Worm (Caenorhabditis elegans) whole organism, L4 larva: ENCODE data around the gene atg-13.
A peak's percentile ranks its signal among the peaks of the same experiment; 100 is the strongest.

ENCODE experiments used
- D1046.2 ChIP-seq: fragments of 200-800 bp; sonication (Bioruptor generic); IDR thresholded peaks from 2 replicates; pipeline ENCODE4 v1.3.6; 2022; ENCODE audit warnings: missing genetic modification characterization, missing compliant biosample characterization
- F26F4.8 ChIP-seq: fragments of 200-800 bp; sonication (Bioruptor generic); conservative IDR thresholded peaks from 2 replicates; pipeline ENCODE4 v1.3.6; 2022; ENCODE audit warnings: missing genetic modification characterization, missing compliant biosample characterization
- F37D6.2 ChIP-seq: sonication (generic microtip); optimal IDR thresholded peaks from 2 replicates; lab custom pipeline; 2016; ENCODE audit warnings: mild to moderate bottlenecking, missing genetic modification characterization, missing compliant biosample characterization
- F49E8.2 ChIP-seq: sonication (generic microtip); optimal IDR thresholded peaks from 2 replicates; lab custom pipeline; 2016; ENCODE audit warnings: missing compliant biosample characterization, mild to moderate bottlenecking, missing genetic modification characterization, borderline replicate concordance
- T20F7.1 ChIP-seq: fragments of 200-800 bp; sonication (Bioruptor generic); optimal IDR thresholded peaks from 2 replicates; lab custom pipeline; 2018; ENCODE audit warnings: mild to moderate bottlenecking, missing genetic modification characterization, missing compliant biosample characterization
- T26A8.4 ChIP-seq: fragments of 200-800 bp; sonication (Bioruptor generic); IDR thresholded peaks from 2 replicates; pipeline ENCODE4 v1.3.6; 2022; ENCODE audit warnings: missing genetic modification characterization, missing compliant biosample characterization
- Y105C5A.15 ChIP-seq: fragments of 200-800 bp; sonication (Bioruptor generic); IDR thresholded peaks from 2 replicates; pipeline ENCODE4 v1.3.6; 2022; ENCODE audit warnings: missing genetic modification characterization, missing compliant biosample characterization
- Y48G9A.11 ChIP-seq: fragments of 200-800 bp; sonication (Bioruptor generic); IDR thresholded peaks from 2 replicates; pipeline ENCODE4 v1.3.6; 2022; ENCODE audit warnings: missing genetic modification reagents, missing genetic modification characterization, missing compliant biosample characterization
- aha-1 ChIP-seq: fragments of 150-350 bp; peaks from one replicate; lab custom pipeline; 2014; ENCODE audit warnings: missing biosample characterization, missing genetic modification characterization
- aly-2 ChIP-seq: sonication (generic microtip); optimal IDR thresholded peaks from 2 replicates; lab custom pipeline; 2018; ENCODE audit warnings: missing biosample characterization, missing genetic modification characterization
- ama-1 ChIP-seq: fragments of 150-350 bp; optimal IDR thresholded peaks from 2 replicates; lab custom pipeline; 2014; ENCODE audit warnings: inconsistent platforms, mixed read lengths
- arid-1 ChIP-seq: fragments of 200-800 bp; sonication (Bioruptor generic); conservative IDR thresholded peaks from 2 replicates; pipeline ENCODE4 v1.3.6; 2022; ENCODE audit warnings: missing genetic modification reagents, missing genetic modification characterization, missing compliant biosample characterization
- ceh-28 ChIP-seq: fragments of 150-350 bp; optimal IDR thresholded peaks from 2 replicates; lab custom pipeline; 2014; ENCODE audit warnings: missing biosample characterization, missing genetic modification reagents, missing genetic modification characterization
- ceh-32 ChIP-seq: sonication (generic microtip); optimal IDR thresholded peaks from 2 replicates; lab custom pipeline; 2016; ENCODE audit warnings: mild to moderate bottlenecking, missing genetic modification characterization, missing compliant biosample characterization; ENCODE audit not compliant: poor library complexity
- ceh-82 ChIP-seq: sonication (generic microtip); optimal IDR thresholded peaks from 2 replicates; lab custom pipeline; 2017; ENCODE audit warnings: missing biosample characterization, missing genetic modification characterization
- daf-16 ChIP-seq, 3 experiments: sonication (generic microtip); optimal IDR thresholded peaks; 2 replicates each; lab custom pipeline; 2016 to 2017; ENCODE audit warnings: missing genetic modification characterization in 3 of 3, missing genetic modification reagents in 3 of 3, mild to moderate bottlenecking in 2 of 3, missing compliant biosample characterization in 2 of 3, missing biosample characterization in 1 of 3, moderate library complexity in 1 of 3
- dmd-6 ChIP-seq: fragments of 200-800 bp; sonication (Bioruptor generic); IDR thresholded peaks from 2 replicates; pipeline ENCODE4 v1.3.6; 2022; ENCODE audit warnings: missing genetic modification reagents, missing genetic modification characterization, missing compliant biosample characterization
- dpl-1 ChIP-seq: fragments of 150-350 bp; optimal IDR thresholded peaks from 2 replicates; lab custom pipeline; 2014; ENCODE audit warnings: missing biosample characterization, missing genetic modification reagents, missing genetic modification characterization
- fkh-10 ChIP-seq: fragments of 150-350 bp; optimal IDR thresholded peaks from 2 replicates; lab custom pipeline; 2014; ENCODE audit warnings: missing biosample characterization, missing genetic modification reagents, missing genetic modification characterization
- fos-1 ChIP-seq: fragments of 150-350 bp; optimal IDR thresholded peaks from 2 replicates; lab custom pipeline; 2014; ENCODE audit warnings: missing biosample characterization, missing genetic modification characterization
- hif-1 ChIP-seq, 2 experiments: sonication (generic microtip); optimal IDR thresholded peaks; 2 replicates each; lab custom pipeline; 2016 to 2017; ENCODE audit warnings: missing compliant biosample characterization in 2 of 2, missing genetic modification characterization in 2 of 2, missing genetic modification reagents in 2 of 2, missing genotype in 2 of 2, mild to moderate bottlenecking in 1 of 2
- hlh-11 ChIP-seq: fragments of 200-800 bp; sonication (Bioruptor generic); optimal IDR thresholded peaks from 2 replicates; lab custom pipeline; 2018; ENCODE audit warnings: mild to moderate bottlenecking, missing genetic modification characterization, missing compliant biosample characterization
- hlh-30 ChIP-seq: sonication (generic microtip); optimal IDR thresholded peaks from 2 replicates; lab custom pipeline; 2017; ENCODE audit warnings: antibody characterized with exemption, mild to moderate bottlenecking, missing genetic modification characterization, missing compliant biosample characterization; ENCODE audit not compliant: insufficient read depth
- hmg-1.1 ChIP-seq: fragments of 200-800 bp; sonication (Bioruptor generic); IDR thresholded peaks from 2 replicates; pipeline ENCODE4 v1.3.6; 2022; ENCODE audit warnings: missing genetic modification reagents, missing genetic modification characterization, missing compliant biosample characterization
- lim-7 ChIP-seq: fragments of 200-800 bp; sonication (Bioruptor generic); IDR thresholded peaks from 2 replicates; pipeline ENCODE4 v1.3.6; 2022; ENCODE audit warnings: missing genetic modification characterization, missing compliant biosample characterization
- lir-3 ChIP-seq: sonication (generic microtip); optimal IDR thresholded peaks from 2 replicates; lab custom pipeline; 2016; ENCODE audit warnings: mild to moderate bottlenecking, missing genetic modification characterization, missing compliant biosample characterization
- lsy-2 ChIP-seq, 2 experiments: fragments of 150-350 bp in 1 of 2; sonication (generic microtip) in 1 of 2; optimal IDR thresholded peaks; 2 replicates each; lab custom pipeline; 2014 to 2017; ENCODE audit warnings: missing biosample characterization in 2 of 2, missing genetic modification characterization in 2 of 2
- madf-9 ChIP-seq: fragments of 200-800 bp; sonication (Bioruptor generic); conservative IDR thresholded peaks from 2 replicates; pipeline ENCODE4 v1.3.6; 2022; ENCODE audit warnings: missing genetic modification reagents, missing genetic modification characterization, missing compliant biosample characterization
- mdl-1 ChIP-seq, 2 experiments: fragments of 150-350 bp in 1 of 2; sonication (generic microtip) in 1 of 2; optimal IDR thresholded peaks; 2 replicates each; lab custom pipeline; 2014 to 2017; ENCODE audit warnings: missing biosample characterization in 2 of 2, missing genetic modification characterization in 2 of 2
- mdt-29 ChIP-seq: fragments of 200-800 bp; sonication (Bioruptor generic); IDR thresholded peaks from 2 replicates; pipeline ENCODE4 v1.3.6; 2022; ENCODE audit warnings: missing genetic modification reagents, missing genetic modification characterization, missing compliant biosample characterization
- mes-2 ChIP-seq: sonication (generic microtip); optimal IDR thresholded peaks from 2 replicates; lab custom pipeline; 2016; ENCODE audit warnings: missing genotype, mild to moderate bottlenecking, missing genetic modification characterization, missing compliant biosample characterization; ENCODE audit not compliant: poor library complexity, severe bottlenecking
- mxl-3 ChIP-seq: fragments of 200-800 bp; sonication (Bioruptor generic); optimal IDR thresholded peaks from 2 replicates; lab custom pipeline; 2018; ENCODE audit warnings: mild to moderate bottlenecking, missing genetic modification characterization, missing compliant biosample characterization
- nhr-237 ChIP-seq: sonication (generic microtip); optimal IDR thresholded peaks from 2 replicates; lab custom pipeline; 2017; ENCODE audit warnings: missing biosample characterization, missing genetic modification characterization
- nhr-28 ChIP-seq: fragments of 150-350 bp; optimal IDR thresholded peaks from 2 replicates; lab custom pipeline; 2014; ENCODE audit warnings: missing biosample characterization, missing genetic modification characterization
- pha-4 ChIP-seq, 2 experiments: fragments of 150-350 bp in 1 of 2; fragments of 200-800 bp in 1 of 2; sonication (Bioruptor generic) in 1 of 2; IDR thresholded peaks in 1 of 2; optimal IDR thresholded peaks in 1 of 2; 2 replicates each; pipeline versions ENCODE4 v1.3.6 to Lab custom; 2014 to 2022; ENCODE audit warnings: missing genetic modification characterization in 2 of 2, missing genetic modification reagents in 2 of 2, missing biosample characterization in 1 of 2, missing compliant biosample characterization in 1 of 2
- saeg-2 ChIP-seq: fragments of 200-800 bp; sonication (Bioruptor generic); IDR thresholded peaks from 2 replicates; pipeline ENCODE4 v1.3.6; 2022; ENCODE audit warnings: missing genetic modification reagents, missing genetic modification characterization, missing compliant biosample characterization
- sdz-12 ChIP-seq: fragments of 200-800 bp; sonication (Bioruptor generic); optimal IDR thresholded peaks from 2 replicates; lab custom pipeline; 2018; ENCODE audit warnings: mild to moderate bottlenecking, missing genetic modification characterization, missing compliant biosample characterization
- set-16 ChIP-seq: fragments of 200-800 bp; sonication (Bioruptor generic); IDR thresholded peaks from 2 replicates; pipeline ENCODE4 v1.3.6; 2022; ENCODE audit warnings: missing genetic modification reagents, missing genetic modification characterization, missing compliant biosample characterization
- skn-1 ChIP-seq: fragments of 150-350 bp; optimal IDR thresholded peaks from 2 replicates; lab custom pipeline; 2014; ENCODE audit warnings: missing biosample characterization, missing genetic modification characterization
- snpc-1.2 ChIP-seq: fragments of 200-800 bp; sonication (Bioruptor generic); IDR thresholded peaks from 2 replicates; pipeline ENCODE4 v1.3.6; 2022; ENCODE audit warnings: missing genetic modification reagents, missing genetic modification characterization, missing compliant biosample characterization
- spr-3 ChIP-seq: fragments of 200-800 bp; sonication (Bioruptor generic); optimal IDR thresholded peaks from 2 replicates; lab custom pipeline; 2018; ENCODE audit warnings: mild to moderate bottlenecking, missing genetic modification characterization, missing compliant biosample characterization
- tra-1 ChIP-seq: fragments of 200-800 bp; sonication (Bioruptor generic); IDR thresholded peaks from 2 replicates; pipeline ENCODE4 v1.3.6; 2022; ENCODE audit warnings: missing genetic modification reagents, missing genetic modification characterization, missing compliant biosample characterization
- unc-39 ChIP-seq: sonication (generic microtip); optimal IDR thresholded peaks from 2 replicates; lab custom pipeline; 2017; ENCODE audit warnings: missing biosample characterization, missing genetic modification characterization
- zfp-2 ChIP-seq: sonication (generic microtip); optimal IDR thresholded peaks from 2 replicates; lab custom pipeline; 2016; ENCODE audit warnings: mild to moderate bottlenecking, missing genetic modification characterization, missing compliant biosample characterization
- zip-11 ChIP-seq: fragments of 200-800 bp; sonication (Bioruptor generic); IDR thresholded peaks from 2 replicates; pipeline ENCODE4 v1.3.6; 2022; ENCODE audit warnings: missing genetic modification characterization, missing compliant biosample characterization
- ztf-7 ChIP-seq: fragments of 150-350 bp; optimal IDR thresholded peaks from 2 replicates; lab custom pipeline; 2014; ENCODE audit warnings: missing biosample characterization, missing genetic modification characterization

The atg-13 gene

ce11 chrIII:8158140-8158786, at the start of gene atg-13:
TSS of gene atg-13 (minus strand) at chrIII:8158190.
- no peak for TF ChIP-seq Y105C5A.15 (GFP tag; lab: Robert Waterston, UW)
- TF ChIP-seq sdz-12 (GFP tag; lab: Kevin White, UChicago) = no peak
- TF ChIP-seq hif-1 (tag; optimal IDR thresholded peaks at IDR 0.05; lab: Kevin White, UChicago) = peak in 1 of 2 experiments; percentile 19
- peak; percentile 35 for TF ChIP-seq mxl-3
- peak; percentile 74 for TF ChIP-seq mes-2 (tag; lab: Kevin White, UChicago)
- TF ChIP-seq lim-7 (GFP tag; lab: Robert Waterston, UW) = no peak
- no peak for TF ChIP-seq lir-3
- TF ChIP-seq zfp-2 = no peak
- peak; percentile 79 for TF ChIP-seq hlh-30
- TF ChIP-seq daf-16 (GFP tag; optimal IDR thresholded peaks at IDR 0.05; lab: Kevin White, UChicago) = no peak
- TF ChIP-seq daf-16 (tag; optimal IDR thresholded peaks at IDR 0.05; lab: Kevin White, UChicago) = peak; percentile 48
- peak in 1 of 2 experiments; percentile 38 for TF ChIP-seq lsy-2 (tag; optimal IDR thresholded peaks at IDR 0.05; lab: Kevin White, UChicago)
- no peak for TF ChIP-seq pha-4 (GFP tag; IDR thresholded peaks at IDR 0.05; lab: Robert Waterston, UW)
- no peak for TF ChIP-seq pha-4 (tag; optimal IDR thresholded peaks at IDR 0.05; lab: Kevin White, UChicago)
- no peak for TF ChIP-seq T26A8.4 (GFP tag; lab: Robert Waterston, UW)
- no peak for TF ChIP-seq nhr-237
- no peak for TF ChIP-seq nhr-28 (tag; lab: Kevin White, UChicago)
- peak; percentile 20 for TF ChIP-seq ama-1
- TF ChIP-seq snpc-1.2 (GFP tag; lab: Robert Waterston, UW) = no peak
- peak; percentile 18 for TF ChIP-seq aha-1 (tag; lab: Kevin White, UChicago)
- no peak for TF ChIP-seq skn-1 (tag; lab: Kevin White, UChicago)
- no peak for TF ChIP-seq F37D6.2 (tag; lab: Kevin White, UChicago)
- no peak for TF ChIP-seq set-16 (GFP tag; lab: Robert Waterston, UW)
- TF ChIP-seq saeg-2 (GFP tag; lab: Robert Waterston, UW) = no peak
- TF ChIP-seq dmd-6 = 0 out of 2 replicates have a peak, but pooled peaks have one; percentile 11
- TF ChIP-seq dpl-1 (GFP tag; lab: Kevin White, UChicago) = peak; percentile 9
- no peak for TF ChIP-seq zip-11
- no peak for TF ChIP-seq spr-3 (GFP tag; lab: Kevin White, UChicago)
- peak; percentile 39 for TF ChIP-seq hlh-11 (tag; lab: Kevin White, UChicago)
- TF ChIP-seq mdt-29 (GFP tag; lab: Robert Waterston, UW) = no peak
- TF ChIP-seq T20F7.1 (GFP tag; lab: Kevin White, UChicago) = peak; percentile 7
- TF ChIP-seq fos-1 = no peak
- TF ChIP-seq mdl-1 (tag; optimal IDR thresholded peaks at IDR 0.05; lab: Kevin White, UChicago) = peak in 1 of 2 experiments; percentile 47
- no peak for TF ChIP-seq unc-39 (tag; lab: Kevin White, UChicago)
- TF ChIP-seq hmg-1.1 (GFP tag; lab: Robert Waterston, UW) = 0 out of 2 replicates have a peak, but pooled peaks have one; percentile 28
- 0 out of 2 replicates have a peak, but pooled peaks have one; percentile 32 for TF ChIP-seq madf-9

DNA sequence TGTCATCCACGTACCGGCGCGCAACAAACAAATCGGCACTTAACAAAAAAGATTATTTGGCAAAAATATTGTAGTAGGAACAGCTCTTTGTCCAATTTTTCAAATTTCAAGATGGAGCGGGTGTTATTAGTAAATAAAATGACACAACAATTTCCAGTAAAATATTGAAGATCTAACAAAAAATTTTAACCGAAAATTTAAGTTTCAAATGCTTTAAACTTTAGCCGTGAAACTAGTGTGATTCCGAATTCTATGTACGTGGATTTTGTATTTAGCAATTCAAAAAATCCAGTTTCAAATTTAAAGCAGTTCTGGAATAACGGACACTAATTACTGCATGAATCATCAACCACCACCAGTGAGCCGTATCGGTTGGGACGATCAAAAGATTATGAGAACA, 44.8 kb upstream of the atg-13 start, which contains the start of gene snb-5:
TSS of gene snb-5 (plus strand) at position 301 of the 400 bp plus-strand sequence.
- TF ChIP-seq fkh-10 (GFP tag; lab: Kevin White, UChicago) (no peak), D1046.2 (GFP tag; lab: Robert Waterston, UW) (no peak), ceh-32 (tag; lab: Kevin White, UChicago) (no peak), arid-1 (GFP tag; lab: Robert Waterston, UW) (no peak), F26F4.8 (GFP tag; lab: Robert Waterston, UW) (no peak), tra-1 (no peak), hlh-11 (tag; lab: Kevin White, UChicago) (no peak), F49E8.2 (tag; lab: Kevin White, UChicago) (no peak), mdt-29 (GFP tag; lab: Robert Waterston, UW) (no peak), dpl-1 (GFP tag; lab: Kevin White, UChicago) (no peak), ceh-82 (no peak), Y48G9A.11 (GFP tag; lab: Robert Waterston, UW) (no peak), zip-11 (no peak), ceh-28 (tag; lab: Kevin White, UChicago) (no peak), zfp-2 (no peak), ztf-7 (tag; lab: Kevin White, UChicago) (no peak), aly-2 (tag; lab: Kevin White, UChicago) (no peak), lir-3 (no peak)
